Fruit fly (Drosophila melanogaster) S2 (cell line): ENCODE results near the gene CG3942.

Experiments
- CG8478 ChIP-seq: fragments of >200 bp; optimal IDR thresholded peaks from 2 replicates; lab custom pipeline; 2018
- CTCF ChIP-seq, 2 experiments: fragments of >200 bp; optimal IDR thresholded peaks; 2 replicates each; lab custom pipeline; 2018

- TF ChIP-seq CTCF (optimal IDR thresholded peaks at IDR 0.05; lab: Kevin White, UChicago) (no peak), CG8478 (no peak)
These were observed 14.8 kb upstream of the CG3942 start, which contains the start of gene Cyp313a3 for dm6 chr3R:12239166-12239565.
